Worm (Caenorhabditis elegans) whole organism, late embryonic: ENCODE results near the gene ugt-33.

ENCODE experiments used
- hlh-13 ChIP-seq: fragments of 200-800 bp; sonication (Bioruptor generic); optimal IDR thresholded peaks from 2 replicates; lab custom pipeline; 2018; ENCODE audit warnings: mild to moderate bottlenecking, missing genetic modification characterization, missing compliant biosample characterization
- nfya-1 ChIP-seq: sonication (generic microtip); optimal IDR thresholded peaks from 2 replicates; lab custom pipeline; 2017; ENCODE audit warnings: missing genetic modification characterization, mild to moderate bottlenecking, missing compliant biosample characterization, antibody characterized with exemption, moderate library complexity
- nhr-11 ChIP-seq: fragments of 150-350 bp; optimal IDR thresholded peaks from 2 replicates; lab custom pipeline; 2014; ENCODE audit warnings: missing biosample characterization, missing genetic modification characterization
- pag-3 ChIP-seq: sonication (generic microtip); optimal IDR thresholded peaks from 2 replicates; lab custom pipeline; 2016; ENCODE audit warnings: missing compliant biosample characterization, missing genetic modification characterization, borderline replicate concordance
- unc-86 ChIP-seq: sonication (generic microtip); optimal IDR thresholded peaks from 2 replicates; lab custom pipeline; 2016; ENCODE audit warnings: missing genetic modification characterization, missing compliant biosample characterization

ce11 chrV:10476864-10477443 is 16.3 kb upstream of the ugt-33 start:
- TF ChIP-seq nhr-11 (tag; lab: Kevin White, UChicago) (no peak), hlh-13 (GFP tag; lab: Kevin White, UChicago) (no peak), pag-3 (tag; lab: Kevin White, UChicago) (no peak), nfya-1 (no peak), unc-86 (tag; lab: Kevin White, UChicago) (no peak)
